Fruit fly (Drosophila melanogaster): ENCODE measurements around the gene CG12594.

- TF ChIP-seq kay (GFP tag; ENCODE audit: borderline replicate concordance) (no peak), Clk (GFP tag; optimal IDR thresholded peaks at IDR 0.05) (no peak), bab1 (GFP tag; optimal IDR thresholded peaks at IDR 0.05) (no peak), CG7045 (GFP tag; optimal IDR thresholded peaks at IDR 0.05) (no peak), CG1620 (GFP tag; optimal IDR thresholded peaks at IDR 0.05) (no peak), pad (GFP tag; optimal IDR thresholded peaks at IDR 0.05) (no peak), CG5204 (GFP tag; optimal IDR thresholded peaks at IDR 0.05) (no peak), tj (GFP tag; optimal IDR thresholded peaks at IDR 0.05) (no peak), CG33017 (tag; optimal IDR thresholded peaks at IDR 0.05) (no peak)
Observed at dm6 chr3R:11751756-11752155, 30.2 kb downstream of the CG12594 start.
